Fruit fly (Drosophila melanogaster): ENCODE results near the gene CG14374.

CG14374 gene

dm6 chr3R:13374913-13375312, 22.0 kb downstream of the CG14374 start (continued):
- no peak for TF ChIP-seq sisA (GFP tag; IDR thresholded peaks at IDR 0.05)
- no peak for TF ChIP-seq CG34422 (GFP tag; IDR thresholded peaks at IDR 0.05)

DNA sequence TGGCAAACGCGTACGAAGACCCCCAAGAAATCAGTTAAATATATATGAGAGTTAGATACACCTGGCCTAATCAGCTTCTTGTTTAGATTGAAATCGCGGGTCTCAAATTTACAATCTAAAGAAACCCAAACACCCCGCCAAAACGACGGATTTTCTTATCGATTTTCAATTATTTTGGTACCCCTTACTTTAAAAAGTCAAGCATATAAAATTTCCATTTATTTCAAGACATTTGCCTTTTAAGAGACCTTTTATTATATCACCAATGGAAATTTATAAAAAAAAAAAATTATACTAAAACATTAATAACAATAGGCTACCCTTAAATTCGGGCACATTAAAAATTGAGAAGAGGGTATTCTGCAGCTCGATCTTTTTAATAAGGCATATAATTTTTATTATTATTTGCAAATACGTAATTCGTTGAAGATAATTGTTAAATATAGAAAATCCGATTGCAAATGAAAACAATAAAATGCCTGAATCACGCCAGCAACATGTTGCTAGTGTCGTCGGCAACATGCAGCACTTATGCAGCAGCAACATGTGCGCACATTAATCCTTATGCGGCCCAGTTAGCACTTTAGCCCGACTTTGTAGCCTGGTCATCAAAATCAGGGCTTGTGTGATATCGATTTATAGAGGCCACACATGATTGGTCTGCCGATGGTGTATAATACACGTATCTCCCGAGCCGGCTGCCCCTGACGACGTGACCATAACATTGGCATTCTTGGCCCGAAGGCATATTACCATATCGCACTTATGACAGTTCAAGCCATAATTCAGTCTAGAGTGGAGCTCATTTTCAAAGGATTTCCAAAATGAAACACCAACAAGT, 24.9 kb downstream of the CG14374 start, which contains the start of the genes Lip3 and CG34309:
Lip3 (minus strand) TSS at position 65 of the 841 bp plus-strand sequence.
CG34309 (plus strand) TSS at position 791 of the 841 bp plus-strand sequence.
- peak; percentile 50 for TF ChIP-seq grn (GFP tag; optimal IDR thresholded peaks at IDR 0.05)
- peak; percentile 12 for TF ChIP-seq Meics (GFP tag; optimal IDR thresholded peaks at IDR 0.05)
- no peak for TF ChIP-seq onecut (GFP tag; IDR thresholded peaks at IDR 0.05)
- TF ChIP-seq br (optimal IDR thresholded peaks at IDR 0.05): no peak
- TF ChIP-seq CG2120 (GFP tag; optimal IDR thresholded peaks at IDR 0.05): peak; percentile 24
- TF ChIP-seq Dek (tag; optimal IDR thresholded peaks at IDR 0.05): peak; percentile 17
- peak; percentile 3 for TF ChIP-seq Sox102F (GFP tag; optimal IDR thresholded peaks at IDR 0.05)
- TF ChIP-seq cwo (GFP tag; optimal IDR thresholded peaks at IDR 0.05): no peak
- 0 out of 2 replicates have a peak, but pooled peaks have one; percentile 18 for TF ChIP-seq wdn (GFP tag; IDR thresholded peaks at IDR 0.05)
- TF ChIP-seq CG6765 (GFP tag; optimal IDR thresholded peaks at IDR 0.05): no peak
- peak; percentile 38; the same call in 1 of the 3 replicates for TF ChIP-seq row (GFP tag; IDR thresholded peaks at IDR 0.05)
- peak; percentile 25 for TF ChIP-seq CG34376 (GFP tag; optimal IDR thresholded peaks at IDR 0.05)
- peak; percentile 2 for TF ChIP-seq CG3281 (GFP tag; optimal IDR thresholded peaks at IDR 0.05)
- no peak for TF ChIP-seq mld (GFP tag; IDR thresholded peaks at IDR 0.05; ENCODE audit: partially characterized antibody)
- peak; percentile 83 for TF ChIP-seq exex (tag; optimal IDR thresholded peaks at IDR 0.05)
- TF ChIP-seq grau (tag; optimal IDR thresholded peaks at IDR 0.05): peak; percentile 8
- peak; percentile 44 for TF ChIP-seq CG2678 (tag; optimal IDR thresholded peaks at IDR 0.05)
- TF ChIP-seq wor (GFP tag; IDR thresholded peaks at IDR 0.05): no peak
- TF ChIP-seq CG17361 (GFP tag; IDR thresholded peaks at IDR 0.05): no peak
- TF ChIP-seq dmrt99B (tag; optimal IDR thresholded peaks at IDR 0.05): no peak
- no peak for TF ChIP-seq gsb (GFP tag; IDR thresholded peaks at IDR 0.05)
- TF ChIP-seq dimm (GFP tag; IDR thresholded peaks at IDR 0.05): no peak
- TF ChIP-seq CG18599 (GFP tag; optimal IDR thresholded peaks at IDR 0.05): peak; percentile 18
- 0 out of 3 replicates have a peak, but pooled peaks have one; percentile 11 for TF ChIP-seq Dbx (GFP tag; IDR thresholded peaks at IDR 0.05)
- TF ChIP-seq CG9609 (GFP tag; optimal IDR thresholded peaks at IDR 0.05): no peak
- no peak for TF ChIP-seq ttk (GFP tag; IDR thresholded peaks at IDR 0.05)
- peak; percentile 73 for TF ChIP-seq sug (tag; optimal IDR thresholded peaks at IDR 0.05)
- TF ChIP-seq Lim3 (GFP tag; IDR thresholded peaks at IDR 0.05): no peak
- TF ChIP-seq disco-r (GFP tag; optimal IDR thresholded peaks at IDR 0.05): no peak
- peak; percentile 39 for TF ChIP-seq gem (tag; optimal IDR thresholded peaks at IDR 0.05)
- TF ChIP-seq CG11504 (tag; optimal IDR thresholded peaks at IDR 0.05): peak; percentile 95
- TF ChIP-seq CG10959 (GFP tag; IDR thresholded peaks at IDR 0.05): 0 out of 2 replicates have a peak, but pooled peaks have one; percentile 22
- TF ChIP-seq D19B (GFP tag; optimal IDR thresholded peaks at IDR 0.05): peak; percentile 42

dm6 chr3R:13369348-13369747, 27.6 kb downstream of the CG14374 start, which contains the start of gene CheA87a:
Gene CheA87a, plus strand, starts transcription at chr3R:13369648.
- no peak for TF ChIP-seq unpg (GFP tag; optimal IDR thresholded peaks at IDR 0.05)
- TF ChIP-seq CG5245 (GFP tag; optimal IDR thresholded peaks at IDR 0.05): no peak
- no peak for TF ChIP-seq CG3407 (GFP tag; optimal IDR thresholded peaks at IDR 0.05)
- no peak for TF ChIP-seq MESR4 (GFP tag; optimal IDR thresholded peaks at IDR 0.05)
- no peak for TF ChIP-seq ftz-f1 (GFP tag; optimal IDR thresholded peaks at IDR 0.05)
- no peak for TF ChIP-seq Optix (GFP tag; IDR thresholded peaks at IDR 0.05)
- TF ChIP-seq otp (GFP tag; IDR thresholded peaks at IDR 0.05): no peak
- TF ChIP-seq gcm (GFP tag; optimal IDR thresholded peaks at IDR 0.05): no peak
- TF ChIP-seq CG7745 (tag; optimal IDR thresholded peaks at IDR 0.05): no peak

Measured in whole organism, embryonic.